Worm (Caenorhabditis elegans) whole organism, L2 larva: ENCODE measurements around the gene fbxb-102.

Experiments used
- C34F6.9 ChIP-seq: fragments of 150-350 bp; optimal IDR thresholded peaks from 2 replicates; lab custom pipeline; 2014; ENCODE audit warnings: missing biosample characterization, missing genetic modification characterization
- F13H6.1 ChIP-seq: sonication (generic microtip); optimal IDR thresholded peaks from 2 replicates; lab custom pipeline; 2016; ENCODE audit warnings: missing genetic modification characterization, missing compliant biosample characterization
- R02D3.7 ChIP-seq: fragments of 150-350 bp; optimal IDR thresholded peaks from 2 replicates; lab custom pipeline; 2014; ENCODE audit warnings: missing biosample characterization, missing genetic modification characterization
- ZK546.5 ChIP-seq: sonication (generic microtip); optimal IDR thresholded peaks from 2 replicates; lab custom pipeline; 2017; ENCODE audit warnings: missing biosample characterization, missing genetic modification characterization
- alr-1 ChIP-seq: fragments of 150-350 bp; optimal IDR thresholded peaks from 2 replicates; lab custom pipeline; 2014; ENCODE audit warnings: missing biosample characterization, missing genetic modification characterization
- aly-2 ChIP-seq: fragments of 150-350 bp; optimal IDR thresholded peaks from 2 replicates; lab custom pipeline; 2014; ENCODE audit warnings: missing biosample characterization, missing genetic modification characterization
- ama-1 ChIP-seq: fragments of 150-350 bp; optimal IDR thresholded peaks from 2 replicates; lab custom pipeline; 2018; ENCODE audit warnings: inconsistent platforms
- blmp-1 ChIP-seq: sonication (generic microtip); optimal IDR thresholded peaks from 2 replicates; lab custom pipeline; 2017; ENCODE audit warnings: missing genetic modification characterization, mild to moderate bottlenecking, missing compliant biosample characterization, antibody characterized with exemption, moderate library complexity; ENCODE audit not compliant: insufficient read depth
- ceh-16 ChIP-seq: fragments of 150-350 bp; optimal IDR thresholded peaks from 2 replicates; lab custom pipeline; 2014; ENCODE audit warnings: missing biosample characterization, missing genetic modification characterization
- ceh-82 ChIP-seq: fragments of 150-350 bp; optimal IDR thresholded peaks from 2 replicates; lab custom pipeline; 2014; ENCODE audit warnings: missing biosample characterization, missing genetic modification characterization
- crh-2 ChIP-seq: sonication (generic microtip); optimal IDR thresholded peaks from 2 replicates; lab custom pipeline; 2017; ENCODE audit warnings: missing biosample characterization, missing genetic modification characterization
- dmd-4 ChIP-seq: sonication (generic microtip); optimal IDR thresholded peaks from 2 replicates; lab custom pipeline; 2017; ENCODE audit warnings: missing biosample characterization, missing genetic modification characterization
- egl-27 ChIP-seq: sonication (generic microtip); optimal IDR thresholded peaks from 3 replicates; lab custom pipeline; 2017; ENCODE audit warnings: missing biosample characterization, missing genetic modification reagents, missing genetic modification characterization
- elt-1 ChIP-seq: fragments of 150-350 bp; optimal IDR thresholded peaks from 2 replicates; lab custom pipeline; 2014; ENCODE audit warnings: missing biosample characterization, missing genetic modification characterization
- elt-3 ChIP-seq: sonication (generic microtip); optimal IDR thresholded peaks from 2 replicates; lab custom pipeline; 2017; ENCODE audit warnings: missing biosample characterization, missing genetic modification characterization
- fos-1 ChIP-seq: fragments of 150-350 bp; optimal IDR thresholded peaks from 2 replicates; lab custom pipeline; 2014; ENCODE audit warnings: missing biosample characterization, missing genetic modification characterization
- gmeb-1 ChIP-seq: fragments of 150-350 bp; optimal IDR thresholded peaks from 2 replicates; lab custom pipeline; 2014; ENCODE audit warnings: missing biosample characterization, missing genetic modification characterization
- lin-11 ChIP-seq: fragments of 150-350 bp; sonication (generic microtip); optimal IDR thresholded peaks from 2 replicates; lab custom pipeline; 2014; ENCODE audit warnings: missing biosample characterization, missing genetic modification characterization, inconsistent platforms, mixed read lengths
- lin-13 ChIP-seq: fragments of 150-350 bp; optimal IDR thresholded peaks from 2 replicates; lab custom pipeline; 2014; ENCODE audit warnings: missing biosample characterization, missing genetic modification reagents, missing genetic modification characterization
- lin-39 ChIP-seq: fragments of 150-350 bp; optimal IDR thresholded peaks from 2 replicates; lab custom pipeline; 2014; ENCODE audit warnings: missing biosample characterization, missing genetic modification reagents, missing genetic modification characterization
- lsy-2 ChIP-seq, 2 experiments: fragments of 150-350 bp in 1 of 2; sonication (generic microtip) in 1 of 2; optimal IDR thresholded peaks; 2 replicates each; lab custom pipeline; 2014 to 2017; ENCODE audit warnings: missing biosample characterization in 2 of 2, missing genetic modification characterization in 2 of 2
- mab-5 ChIP-seq: fragments of 150-350 bp; optimal IDR thresholded peaks from 2 replicates; lab custom pipeline; 2014; ENCODE audit warnings: missing biosample characterization, missing genetic modification characterization
- mbf-1 ChIP-seq: sonication (generic microtip); optimal IDR thresholded peaks from 2 replicates; lab custom pipeline; 2017; ENCODE audit warnings: missing biosample characterization, missing genetic modification characterization
- mdl-1 ChIP-seq, 2 experiments: fragments of 150-350 bp in 1 of 2; sonication (generic microtip) in 1 of 2; optimal IDR thresholded peaks; 2 replicates each; lab custom pipeline; 2017; ENCODE audit warnings: missing biosample characterization in 2 of 2, missing genetic modification characterization in 2 of 2
- nhr-10 ChIP-seq: sonication (generic microtip); optimal IDR thresholded peaks from 2 replicates; lab custom pipeline; 2017; ENCODE audit warnings: missing biosample characterization, missing genetic modification characterization
- nhr-11 ChIP-seq: fragments of 150-350 bp; optimal IDR thresholded peaks from 2 replicates; lab custom pipeline; 2014; ENCODE audit warnings: missing biosample characterization, missing genetic modification characterization
- nhr-12 ChIP-seq: fragments of 150-350 bp; optimal IDR thresholded peaks from 2 replicates; lab custom pipeline; 2014; ENCODE audit warnings: missing biosample characterization, missing genetic modification characterization
- nhr-21 ChIP-seq: fragments of 150-350 bp; optimal IDR thresholded peaks from 2 replicates; lab custom pipeline; 2014; ENCODE audit warnings: missing biosample characterization, missing genetic modification characterization
- nhr-23 ChIP-seq: fragments of 150-350 bp; optimal IDR thresholded peaks from 2 replicates; lab custom pipeline; 2014; ENCODE audit warnings: missing biosample characterization, missing genetic modification reagents, missing genetic modification characterization
- nhr-237 ChIP-seq: fragments of 150-350 bp; optimal IDR thresholded peaks from 2 replicates; lab custom pipeline; 2014; ENCODE audit warnings: missing biosample characterization, missing genetic modification characterization
- nhr-77 ChIP-seq: fragments of 150-350 bp; optimal IDR thresholded peaks from 2 replicates; lab custom pipeline; 2014; ENCODE audit warnings: missing biosample characterization, missing genetic modification characterization
- sem-4 ChIP-seq: fragments of 150-350 bp; optimal IDR thresholded peaks from 2 replicates; lab custom pipeline; 2014; ENCODE audit warnings: missing biosample characterization, missing genetic modification reagents, missing genetic modification characterization
- skn-1 ChIP-seq: sonication (generic microtip); optimal IDR thresholded peaks from 2 replicates; lab custom pipeline; 2017; ENCODE audit warnings: missing biosample characterization, missing genetic modification characterization
- sma-9 ChIP-seq, 2 experiments: fragments of 150-350 bp in 1 of 2; sonication (generic microtip) in 1 of 2; optimal IDR thresholded peaks; 2 replicates each; lab custom pipeline; 2014 to 2016; ENCODE audit warnings: missing genetic modification characterization in 2 of 2, mild to moderate bottlenecking in 1 of 2, missing biosample characterization in 1 of 2, missing compliant biosample characterization in 1 of 2, missing genetic modification reagents in 1 of 2, moderate library complexity in 1 of 2
- unc-39 ChIP-seq: fragments of 150-350 bp; optimal IDR thresholded peaks from 2 replicates; lab custom pipeline; 2014; ENCODE audit warnings: missing biosample characterization, missing genetic modification characterization
- unc-55 ChIP-seq: fragments of 150-350 bp; sonication (generic microtip); optimal IDR thresholded peaks from 3 replicates; lab custom pipeline; 2014; ENCODE audit warnings: missing biosample characterization, missing genetic modification reagents, missing genetic modification characterization
- ztf-1 ChIP-seq: fragments of 200-800 bp; sonication (Bioruptor generic); conservative IDR thresholded peaks from 2 replicates; pipeline ENCODE4 v1.3.6; 2022; ENCODE audit warnings: missing genetic modification characterization, missing compliant biosample characterization
- ztf-11 ChIP-seq: sonication (generic microtip); optimal IDR thresholded peaks from 2 replicates; lab custom pipeline; 2017; ENCODE audit warnings: missing biosample characterization, missing genetic modification characterization

Gene fbxb-102

DNA sequence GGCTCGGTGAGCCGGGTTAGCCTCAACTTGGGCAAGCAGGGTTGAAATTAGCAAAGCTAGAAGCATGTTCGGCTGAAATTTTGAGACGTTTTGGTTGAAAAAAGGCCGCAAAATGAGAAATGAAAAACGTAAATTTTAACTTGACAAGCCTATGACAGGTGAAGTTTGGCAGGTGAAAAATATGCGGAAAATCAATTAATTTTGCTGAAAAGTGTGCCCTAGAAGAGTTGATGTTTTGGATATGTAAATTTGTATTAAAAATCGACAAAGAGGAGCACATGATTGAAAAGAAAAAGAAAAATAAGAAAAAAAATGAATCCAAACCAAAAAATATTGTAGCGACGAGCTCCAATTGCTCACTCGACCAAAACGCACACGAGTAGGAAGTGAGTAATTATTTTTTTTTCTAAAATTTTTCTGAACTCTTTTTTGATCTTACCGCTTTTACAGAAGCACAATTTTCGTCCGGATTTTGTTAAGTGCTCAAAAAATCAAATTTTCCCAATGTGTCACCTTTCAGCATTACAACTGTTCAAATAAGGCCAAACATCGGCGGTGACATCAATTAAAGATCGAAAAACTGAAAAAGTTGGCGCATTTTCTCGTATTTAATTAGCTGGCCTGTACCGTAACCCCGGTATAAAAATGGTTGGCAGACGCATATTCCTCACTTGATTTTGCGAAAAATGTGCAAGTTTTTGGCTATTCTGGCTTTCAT, 11.4 kb upstream of the fbxb-102 start, which contains the start of the genes F15A4.5 and phat-8:
Gene F15A4.5 (minus strand): TSS at position 101 of the 718 bp plus-strand sequence.
Gene phat-8 (plus strand): TSS at position 668 of the 718 bp plus-strand sequence.
- TF ChIP-seq elt-3 = no peak
- TF ChIP-seq nhr-23 = no peak
- TF ChIP-seq ama-1 (lab: Kevin White, UChicago) = no peak

DNA sequence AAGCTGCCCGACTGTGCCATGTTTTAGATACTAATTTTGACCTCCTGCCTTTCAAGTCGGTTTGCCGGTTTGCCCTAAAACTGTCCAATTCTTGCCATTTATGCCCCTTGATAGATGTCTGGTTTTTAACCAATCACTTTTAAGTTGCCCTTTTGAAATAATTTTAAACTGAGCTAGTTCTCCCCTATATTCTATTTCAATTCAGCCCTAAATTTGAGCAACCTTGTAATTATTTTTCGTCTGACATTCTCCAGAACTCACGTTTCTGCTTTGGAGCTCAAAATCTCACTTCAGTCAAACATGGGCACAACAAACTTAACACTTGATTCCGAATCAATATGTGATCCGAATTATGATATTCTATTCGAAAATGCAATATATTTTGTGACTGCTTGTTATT, 9.3 kb upstream of the fbxb-102 start, which contains the start of gene srg-17:
Gene srg-17 (plus strand): TSS at position 301 of the 400 bp plus-strand sequence.
- TF ChIP-seq egl-27 (tag; lab: Kevin White, UChicago) = no peak
- TF ChIP-seq fos-1 = no peak
- TF ChIP-seq alr-1 (tag; lab: Kevin White, UChicago) = no peak
- TF ChIP-seq nhr-23 = no peak
- no peak for TF ChIP-seq lin-39 (tag; lab: Kevin White, UChicago)
- TF ChIP-seq aly-2 (tag; lab: Kevin White, UChicago) = no peak
- no peak for TF ChIP-seq mdl-1 (tag; optimal IDR thresholded peaks at IDR 0.05; lab: Kevin White, UChicago)
- no peak for TF ChIP-seq gmeb-1
- no peak for TF ChIP-seq sem-4 (tag; lab: Kevin White, UChicago)
- no peak for TF ChIP-seq ama-1 (lab: Kevin White, UChicago)
- TF ChIP-seq ceh-16 = no peak
- TF ChIP-seq dmd-4 (tag; lab: Kevin White, UChicago) = no peak
- TF ChIP-seq R02D3.7 = no peak
- no peak for TF ChIP-seq nhr-11
- no peak for TF ChIP-seq nhr-21 (tag; lab: Kevin White, UChicago)
- no peak for TF ChIP-seq nhr-10 (tag; lab: Kevin White, UChicago)
- TF ChIP-seq ztf-11 (tag; lab: Kevin White, UChicago) = no peak

DNA sequence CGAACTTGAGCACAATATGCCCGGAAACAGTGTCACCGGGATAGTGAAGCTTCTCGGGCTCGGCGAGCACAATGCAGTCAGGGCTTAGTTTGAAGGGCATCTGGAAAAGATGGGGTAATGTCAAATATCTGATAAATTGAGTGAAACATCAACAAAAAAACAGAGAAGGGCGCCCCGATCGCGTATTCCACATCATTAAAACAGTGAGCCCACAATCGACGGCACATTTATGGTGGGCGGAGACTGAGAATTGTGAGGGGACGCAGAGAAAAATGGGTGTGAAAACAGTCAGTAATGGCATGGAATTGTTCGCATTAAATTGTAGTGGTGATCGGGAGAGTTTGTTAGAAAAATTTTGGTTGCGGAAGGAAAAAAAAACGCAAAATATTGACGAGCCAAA, 1.9 kb upstream of the fbxb-102 start, which contains the start of gene arrd-9:
Gene arrd-9 (minus strand): TSS at position 101 of the 400 bp plus-strand sequence.
- no peak for TF ChIP-seq unc-39 (tag; lab: Kevin White, UChicago)
- TF ChIP-seq sma-9 (GFP tag; optimal IDR thresholded peaks at IDR 0.05; lab: Kevin White, UChicago) = no peak
- no peak for TF ChIP-seq sma-9 (tag; optimal IDR thresholded peaks at IDR 0.05; lab: Kevin White, UChicago)
- TF ChIP-seq dmd-4 (tag; lab: Kevin White, UChicago) = no peak
- no peak for TF ChIP-seq unc-55 (GFP tag; lab: Kevin White, UChicago)
- TF ChIP-seq sem-4 (tag; lab: Kevin White, UChicago) = no peak
- TF ChIP-seq skn-1 = no peak
- no peak for TF ChIP-seq nhr-21 (tag; lab: Kevin White, UChicago)
- no peak for TF ChIP-seq nhr-23
- TF ChIP-seq F13H6.1 (tag; lab: Kevin White, UChicago) = no peak
- TF ChIP-seq crh-2 (tag; lab: Kevin White, UChicago) = no peak
- TF ChIP-seq mab-5 = no peak
- TF ChIP-seq nhr-237 (tag; lab: Kevin White, UChicago) = no peak
- TF ChIP-seq gmeb-1 = no peak
- TF ChIP-seq nhr-77 = no peak
- no peak for TF ChIP-seq ztf-1 (GFP tag; lab: Robert Waterston, UW)

DNA sequence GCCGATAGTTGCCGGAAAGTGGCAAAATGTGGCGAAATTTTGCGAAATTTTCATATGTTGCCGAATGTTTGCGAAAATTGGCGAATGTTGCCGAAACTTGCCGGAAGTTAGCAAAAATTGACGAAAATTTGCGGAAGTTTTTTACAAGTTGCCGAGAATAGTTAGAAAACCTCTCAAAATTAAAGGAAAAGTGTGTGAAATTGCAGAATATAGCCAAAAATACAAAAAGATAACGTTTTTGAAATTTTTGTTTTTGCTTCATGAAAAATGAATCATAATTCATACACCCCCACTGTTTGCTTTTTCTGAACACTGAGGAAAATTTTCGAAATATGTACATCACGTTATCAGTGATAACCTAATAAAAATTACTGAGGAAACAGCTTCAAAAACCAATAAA, 1.1 kb upstream of the fbxb-102 start:
- TF ChIP-seq unc-39 (tag; lab: Kevin White, UChicago) (no peak), nhr-77 (no peak), elt-3 (no peak), lin-11 (tag; lab: Kevin White, UChicago) (no peak), skn-1 (no peak), C34F6.9 (tag; lab: Kevin White, UChicago) (no peak), lsy-2 (tag; optimal IDR thresholded peaks at IDR 0.05; lab: Kevin White, UChicago) (no peak), nhr-10 (tag; lab: Kevin White, UChicago) (no peak)

DNA sequence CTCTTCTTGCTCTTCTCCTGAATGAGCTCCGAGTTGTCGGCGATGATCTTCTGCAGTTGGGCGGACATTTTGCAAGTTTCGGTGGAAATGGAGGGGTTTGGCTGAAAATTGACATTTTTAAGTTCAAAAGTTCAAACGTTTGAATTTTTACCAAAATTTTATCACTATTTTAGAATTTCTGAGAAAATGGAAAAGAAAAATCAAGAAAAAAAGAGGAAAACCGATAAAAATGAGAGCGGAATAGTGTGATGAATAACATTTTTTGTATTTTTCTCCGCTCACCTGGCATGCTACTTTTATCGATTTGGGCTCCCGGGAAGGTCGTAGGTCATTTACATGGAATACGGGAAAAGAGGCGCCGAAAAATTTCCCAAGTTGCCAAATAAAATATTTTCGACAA, 2.3 kb downstream of the fbxb-102 start, which contains the start of gene F15A4.10:
Gene F15A4.10 (minus strand): TSS at position 101 of the 400 bp plus-strand sequence.
- TF ChIP-seq nhr-12 (tag; lab: Kevin White, UChicago) = no peak
- TF ChIP-seq, all 48 proteins: peak for 0

DNA sequence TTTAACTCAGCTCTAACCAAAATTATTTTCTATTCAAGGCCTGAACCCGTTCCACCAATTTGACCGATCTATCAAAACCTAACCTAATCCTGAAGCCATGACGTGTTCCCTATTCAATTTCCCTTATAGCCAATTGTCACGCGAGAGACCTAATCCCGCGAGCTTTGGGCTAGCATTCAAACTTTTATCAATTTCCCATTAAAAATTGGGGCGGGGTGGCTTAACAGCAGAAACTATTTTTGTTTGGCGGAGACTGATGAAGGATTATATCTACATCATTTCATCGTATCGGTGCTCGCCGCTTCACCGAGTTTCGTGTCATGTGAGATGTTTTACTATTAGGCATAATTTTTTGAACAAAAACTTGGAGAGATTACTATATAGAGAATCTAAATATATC, 6.1 kb downstream of the fbxb-102 start:
- no peak for TF ChIP-seq lin-39 (tag; lab: Kevin White, UChicago)
- no peak for TF ChIP-seq aly-2 (tag; lab: Kevin White, UChicago)
- no peak for TF ChIP-seq sma-9 (GFP tag; optimal IDR thresholded peaks at IDR 0.05; lab: Kevin White, UChicago)
- TF ChIP-seq sma-9 (tag; optimal IDR thresholded peaks at IDR 0.05; lab: Kevin White, UChicago) = no peak
- TF ChIP-seq ZK546.5 (tag; lab: Kevin White, UChicago) = no peak
- TF ChIP-seq nhr-21 (tag; lab: Kevin White, UChicago) = no peak
- TF ChIP-seq blmp-1 (tag; lab: Kevin White, UChicago) = no peak
- TF ChIP-seq nhr-10 (tag; lab: Kevin White, UChicago) = no peak
- no peak for TF ChIP-seq mbf-1
- TF ChIP-seq elt-1 (tag; lab: Kevin White, UChicago) = no peak
- no peak for TF ChIP-seq ceh-82 (tag; lab: Kevin White, UChicago)
- TF ChIP-seq fos-1 = no peak
- TF ChIP-seq lin-13 (GFP tag; lab: Kevin White, UChicago) = no peak
- TF ChIP-seq unc-39 (tag; lab: Kevin White, UChicago) = no peak
- TF ChIP-seq gmeb-1 = no peak
